Worm (Caenorhabditis elegans) whole organism, L1 larva: ENCODE measurements around the gene asd-1.

Source experiments
- C34B4.2 ChIP-seq: sonication (generic microtip); optimal IDR thresholded peaks from 2 replicates; lab custom pipeline; 2017; ENCODE audit warnings: mild to moderate bottlenecking, missing genetic modification characterization, missing compliant biosample characterization
- Y116A8C.19 ChIP-seq: sonication (generic microtip); optimal IDR thresholded peaks from 2 replicates; lab custom pipeline; 2016; ENCODE audit warnings: missing compliant biosample characterization, missing genetic modification characterization, borderline replicate concordance
- aha-1 ChIP-seq: fragments of 150-350 bp; optimal IDR thresholded peaks from 2 replicates; lab custom pipeline; 2014; ENCODE audit warnings: missing biosample characterization, missing genetic modification characterization
- alr-1 ChIP-seq: fragments of 200-800 bp; sonication (Bioruptor generic); optimal IDR thresholded peaks from 2 replicates; lab custom pipeline; 2018; ENCODE audit warnings: borderline replicate concordance, mild to moderate bottlenecking, missing genetic modification characterization, missing compliant biosample characterization
- aly-2 ChIP-seq: fragments of 150-350 bp; optimal IDR thresholded peaks from 2 replicates; lab custom pipeline; 2014; ENCODE audit warnings: missing biosample characterization, missing genetic modification characterization
- ama-1 ChIP-seq: fragments of 150-350 bp; optimal IDR thresholded peaks from 2 replicates; lab custom pipeline; 2014
- ceh-63 ChIP-seq: fragments of 200-800 bp; sonication (Bioruptor generic); optimal IDR thresholded peaks from 2 replicates; lab custom pipeline; 2018; ENCODE audit warnings: mild to moderate bottlenecking, missing genetic modification characterization, missing compliant biosample characterization
- ceh-8 ChIP-seq: fragments of 200-800 bp; sonication (Bioruptor generic); optimal IDR thresholded peaks from 2 replicates; lab custom pipeline; 2018; ENCODE audit warnings: mild to moderate bottlenecking, missing genetic modification characterization, moderate library complexity, missing compliant biosample characterization
- ceh-90 ChIP-seq: sonication (generic microtip); optimal IDR thresholded peaks from 2 replicates; lab custom pipeline; 2016; ENCODE audit warnings: missing genetic modification characterization, missing compliant biosample characterization
- ces-1 ChIP-seq: fragments of 150-350 bp; optimal IDR thresholded peaks from 2 replicates; lab custom pipeline; 2014; ENCODE audit warnings: missing biosample characterization, missing genetic modification reagents, missing genetic modification characterization
- dsc-1 ChIP-seq: sonication (generic microtip); optimal IDR thresholded peaks from 2 replicates; lab custom pipeline; 2016; ENCODE audit warnings: mild to moderate bottlenecking, missing genetic modification characterization, missing compliant biosample characterization
- efl-3 ChIP-seq: fragments of 200-800 bp; sonication (Bioruptor generic); optimal IDR thresholded peaks from 2 replicates; lab custom pipeline; 2018; ENCODE audit warnings: mild to moderate bottlenecking, missing genetic modification characterization, missing compliant biosample characterization
- egl-13 ChIP-seq: sonication (generic microtip); optimal IDR thresholded peaks from 2 replicates; lab custom pipeline; 2016; ENCODE audit warnings: missing genotype, missing genetic modification reagents, missing genetic modification characterization, missing compliant biosample characterization
- egl-27 ChIP-seq, 2 experiments: fragments of 150-350 bp in 1 of 2; sonication (generic microtip); optimal IDR thresholded peaks; 3 replicates each; lab custom pipeline; 2017 to 2018; ENCODE audit warnings: missing biosample characterization in 2 of 2, missing genetic modification characterization in 2 of 2, missing genetic modification reagents in 2 of 2
- elt-2 ChIP-seq: sonication (generic microtip); optimal IDR thresholded peaks from 2 replicates; lab custom pipeline; 2016; ENCODE audit warnings: missing genetic modification characterization, mild to moderate bottlenecking, inconsistent platforms, missing compliant biosample characterization, missing genetic modification reagents
- elt-3 ChIP-seq, 6 experiments: fragments of 150-350 bp in 1 of 6; sonication (generic microtip); optimal IDR thresholded peaks; 2 replicates each; lab custom pipeline; 2017 to 2018; ENCODE audit warnings: missing biosample characterization in 6 of 6, missing genetic modification characterization in 6 of 6, inconsistent platforms in 1 of 6
- ets-5 ChIP-seq: fragments of 200-800 bp; sonication (Bioruptor generic); IDR thresholded peaks from 2 replicates; pipeline ENCODE4 v1.3.6; 2022; ENCODE audit warnings: missing genetic modification characterization, missing compliant biosample characterization
- fkh-4 ChIP-seq: sonication (generic microtip); optimal IDR thresholded peaks from 2 replicates; lab custom pipeline; 2016; ENCODE audit warnings: missing compliant biosample characterization, missing genetic modification characterization, borderline replicate concordance
- fos-1 ChIP-seq: fragments of 150-350 bp; optimal IDR thresholded peaks from 2 replicates; lab custom pipeline; 2014; ENCODE audit warnings: missing biosample characterization, missing genetic modification characterization
- grh-1 ChIP-seq: fragments of 200-800 bp; sonication (Bioruptor generic); IDR thresholded peaks from 2 replicates; pipeline ENCODE4 v1.3.6; 2022; ENCODE audit warnings: missing genetic modification reagents, missing genetic modification characterization, missing compliant biosample characterization
- hlh-4 ChIP-seq: sonication (generic microtip); optimal IDR thresholded peaks from 2 replicates; lab custom pipeline; 2016; ENCODE audit warnings: mild to moderate bottlenecking, missing genetic modification characterization, missing compliant biosample characterization
- hpl-2 ChIP-seq: fragments of 150-350 bp; optimal IDR thresholded peaks from 2 replicates; lab custom pipeline; 2014; ENCODE audit warnings: missing biosample characterization, missing genetic modification reagents, missing genetic modification characterization
- irx-1 ChIP-seq: sonication (generic microtip); optimal IDR thresholded peaks from 2 replicates; lab custom pipeline; 2016; ENCODE audit warnings: missing genetic modification characterization, missing compliant biosample characterization
- lin-13 ChIP-seq: fragments of 150-350 bp; optimal IDR thresholded peaks from 2 replicates; lab custom pipeline; 2014; ENCODE audit warnings: missing biosample characterization, missing genetic modification reagents, missing genetic modification characterization
- lin-14 ChIP-seq: fragments of 200-800 bp; sonication (Bioruptor generic); optimal IDR thresholded peaks from 2 replicates; lab custom pipeline; 2018; ENCODE audit warnings: mild to moderate bottlenecking, missing genetic modification characterization, moderate library complexity, missing compliant biosample characterization
- lin-15B ChIP-seq: fragments of 150-350 bp; sonication (generic microtip); optimal IDR thresholded peaks from 3 replicates; lab custom pipeline; 2014; ENCODE audit warnings: missing biosample characterization, missing genetic modification characterization
- lin-35 ChIP-seq, 2 experiments: fragments of 150-350 bp; optimal IDR thresholded peaks; 2 replicates each; lab custom pipeline; 2014; ENCODE audit warnings: missing biosample characterization in 2 of 2, missing genetic modification characterization in 2 of 2, missing genetic modification reagents in 2 of 2
- lsy-2 ChIP-seq, 2 experiments: fragments of 150-350 bp; optimal IDR thresholded peaks; 2 replicates each; lab custom pipeline; 2014; ENCODE audit warnings: missing biosample characterization in 2 of 2, missing genetic modification characterization in 2 of 2
- mab-9 ChIP-seq: fragments of 200-800 bp; sonication (Bioruptor generic); IDR thresholded peaks from 2 replicates; pipeline ENCODE4 v1.3.6; 2022; ENCODE audit warnings: missing genetic modification reagents, missing genetic modification characterization, missing compliant biosample characterization
- mdl-1 ChIP-seq, 2 experiments: fragments of 150-350 bp; optimal IDR thresholded peaks; 2 replicates each; lab custom pipeline; 2014 to 2017; ENCODE audit warnings: missing biosample characterization in 2 of 2, missing genetic modification characterization in 2 of 2, inconsistent platforms in 1 of 2
- mef-2 ChIP-seq: fragments of 150-350 bp; optimal IDR thresholded peaks from 2 replicates; lab custom pipeline; 2014; ENCODE audit warnings: missing biosample characterization, missing genetic modification characterization
- nhr-11 ChIP-seq: fragments of 150-350 bp; optimal IDR thresholded peaks from 2 replicates; lab custom pipeline; 2014; ENCODE audit warnings: missing biosample characterization, missing genetic modification characterization
- nhr-12 ChIP-seq: sonication (generic microtip); optimal IDR thresholded peaks from 2 replicates; lab custom pipeline; 2017; ENCODE audit warnings: missing biosample characterization, missing genetic modification characterization
- nhr-237 ChIP-seq: fragments of 150-350 bp; optimal IDR thresholded peaks from 2 replicates; lab custom pipeline; 2014; ENCODE audit warnings: missing biosample characterization, missing genetic modification characterization
- nhr-28 ChIP-seq: fragments of 150-350 bp; optimal IDR thresholded peaks from 2 replicates; lab custom pipeline; 2014; ENCODE audit warnings: missing biosample characterization, missing genetic modification characterization
- nhr-76 ChIP-seq: sonication (generic microtip); optimal IDR thresholded peaks from 2 replicates; lab custom pipeline; 2017; ENCODE audit warnings: missing biosample characterization, missing genetic modification characterization
- nhr-85 ChIP-seq: sonication (generic microtip); peaks from one replicate; lab custom pipeline; 2016; ENCODE audit warnings: missing genetic modification characterization, inconsistent platforms, missing compliant biosample characterization
- nhr-90 ChIP-seq: sonication (generic microtip); optimal IDR thresholded peaks from 2 replicates; lab custom pipeline; 2016; ENCODE audit warnings: mild to moderate bottlenecking, missing genetic modification characterization, missing compliant biosample characterization; ENCODE audit not compliant: poor library complexity
- pax-3 ChIP-seq: fragments of 200-800 bp; sonication (Bioruptor generic); optimal IDR thresholded peaks from 2 replicates; lab custom pipeline; 2018; ENCODE audit warnings: mild to moderate bottlenecking, missing genetic modification characterization, moderate library complexity, missing compliant biosample characterization
- pqm-1 ChIP-seq: sonication (generic microtip); optimal IDR thresholded peaks from 3 replicates; lab custom pipeline; 2017; ENCODE audit warnings: missing biosample characterization, missing genetic modification characterization
- rnt-1 ChIP-seq: sonication (generic microtip); optimal IDR thresholded peaks from 2 replicates; lab custom pipeline; 2016; ENCODE audit warnings: mild to moderate bottlenecking, missing genetic modification characterization, moderate library complexity, missing compliant biosample characterization
- snpc-4 ChIP-seq: fragments of 150-350 bp; optimal IDR thresholded peaks from 2 replicates; lab custom pipeline; 2014; ENCODE audit warnings: missing biosample characterization, missing genetic modification characterization
- snu-23 ChIP-seq: sonication (generic microtip); optimal IDR thresholded peaks from 2 replicates; lab custom pipeline; 2016; ENCODE audit warnings: missing genetic modification characterization, missing compliant biosample characterization
- tlp-1 ChIP-seq: fragments of 150-350 bp; optimal IDR thresholded peaks from 2 replicates; lab custom pipeline; 2014; ENCODE audit warnings: missing biosample characterization, missing genetic modification characterization
- unc-30 ChIP-seq: sonication (generic microtip); optimal IDR thresholded peaks from 2 replicates; lab custom pipeline; 2017; ENCODE audit warnings: missing biosample characterization, missing genetic modification characterization
- unc-86 ChIP-seq: sonication (generic microtip); optimal IDR thresholded peaks from 2 replicates; lab custom pipeline; 2016; ENCODE audit warnings: missing genetic modification characterization, missing compliant biosample characterization
- unc-98 ChIP-seq: fragments of 200-800 bp; sonication (Bioruptor generic); IDR thresholded peaks from 2 replicates; pipeline ENCODE4 v1.3.6; 2022; ENCODE audit warnings: missing genetic modification characterization, missing compliant biosample characterization
- vab-15 ChIP-seq: sonication (generic microtip); optimal IDR thresholded peaks from 2 replicates; lab custom pipeline; 2017; ENCODE audit warnings: missing genotype, mild to moderate bottlenecking, missing genetic modification characterization, missing compliant biosample characterization
- xbp-1 ChIP-seq: sonication (generic microtip); optimal IDR thresholded peaks from 2 replicates; lab custom pipeline; 2016; ENCODE audit warnings: missing genetic modification characterization, missing compliant biosample characterization
- zag-1 ChIP-seq: fragments of 150-350 bp; optimal IDR thresholded peaks from 2 replicates; lab custom pipeline; 2014; ENCODE audit warnings: missing biosample characterization, missing genetic modification characterization
- ztf-11 ChIP-seq, 2 experiments: sonication (generic microtip); optimal IDR thresholded peaks; 2 replicates each; lab custom pipeline; 2016 to 2017; ENCODE audit warnings: missing genetic modification characterization in 2 of 2, missing biosample characterization in 1 of 2, missing compliant biosample characterization in 1 of 2

Gene asd-1

DNA sequence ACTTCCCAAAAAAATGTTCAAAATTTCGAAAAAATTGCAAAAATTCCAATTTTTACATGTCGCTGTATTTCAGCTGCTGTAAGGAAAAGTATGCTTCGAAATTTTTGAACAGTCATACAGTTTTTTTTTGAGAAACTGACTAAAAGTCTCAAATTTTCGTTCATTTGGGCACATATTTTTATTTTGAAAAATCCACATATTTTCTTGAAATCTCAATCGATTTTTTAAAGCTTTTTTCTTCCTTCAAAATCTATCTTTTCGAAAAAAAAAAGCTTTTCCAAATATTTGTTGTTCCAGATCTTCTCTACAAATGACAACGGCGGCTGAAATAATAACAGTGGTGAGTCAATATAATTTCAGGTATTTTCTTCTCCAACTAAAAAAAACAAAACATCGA lies at the start of gene asd-1:
asd-1 (plus strand) TSS at position 298 of the 397 bp plus-strand sequence.
- no peak for TF ChIP-seq mab-9 (GFP tag; lab: Robert Waterston, UW)

DNA sequence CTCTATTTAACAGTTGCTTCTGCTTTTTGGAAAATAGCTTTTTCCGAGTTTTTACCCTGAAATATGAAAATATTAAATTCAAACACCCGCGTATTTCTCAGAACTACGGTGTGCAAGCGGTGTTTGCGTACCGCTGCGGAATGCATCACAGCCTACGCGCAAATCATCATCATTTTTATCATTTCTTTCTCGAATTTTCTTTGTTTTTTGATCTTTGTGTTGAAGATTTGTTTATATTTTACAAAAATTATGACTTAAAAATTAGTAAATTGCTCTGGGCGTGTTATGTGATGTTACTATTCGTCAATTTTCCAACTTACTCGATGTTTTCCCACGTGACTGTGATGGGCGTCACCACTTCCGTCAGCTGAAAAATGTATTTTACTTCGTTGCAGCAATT lies 46.2 kb upstream of the asd-1 start:
- no peak for TF ChIP-seq fkh-4 (tag; lab: Kevin White, UChicago)
- no peak for TF ChIP-seq ceh-90 (tag; lab: Kevin White, UChicago)
- peak; percentile 82 for TF ChIP-seq xbp-1 (tag; lab: Kevin White, UChicago)
- TF ChIP-seq nhr-85: peak; percentile 51
- no peak for TF ChIP-seq ceh-8 (GFP tag; lab: Kevin White, UChicago)
- TF ChIP-seq mef-2 (tag; lab: Kevin White, UChicago): no peak
- TF ChIP-seq nhr-12 (tag; lab: Kevin White, UChicago): no peak
- no peak for TF ChIP-seq ets-5 (GFP tag; lab: Robert Waterston, UW)
- TF ChIP-seq egl-13 (tag; lab: Kevin White, UChicago): no peak
- no peak for TF ChIP-seq mab-9 (GFP tag; lab: Robert Waterston, UW)
- TF ChIP-seq unc-98 (GFP tag; lab: Robert Waterston, UW): no peak
- no peak for TF ChIP-seq unc-30 (tag; lab: Kevin White, UChicago)
- TF ChIP-seq snpc-4 (tag; lab: Kevin White, UChicago): peak; percentile 29
- no peak for TF ChIP-seq ces-1
- TF ChIP-seq pax-3 (tag; lab: Kevin White, UChicago): peak; percentile 50
- TF ChIP-seq aha-1: no peak
- TF ChIP-seq vab-15 (tag; lab: Kevin White, UChicago): no peak
- TF ChIP-seq nhr-76 (tag; lab: Kevin White, UChicago): no peak
- TF ChIP-seq nhr-11: no peak
- TF ChIP-seq grh-1 (GFP tag; lab: Robert Waterston, UW): peak; percentile 35; the same call in 1 of the 2 replicates
- TF ChIP-seq nhr-90 (tag; lab: Kevin White, UChicago): peak; percentile 58
- TF ChIP-seq rnt-1 (tag; lab: Kevin White, UChicago): peak; percentile 76
- TF ChIP-seq nhr-28 (tag; lab: Kevin White, UChicago): no peak
- peak; percentile 28 for TF ChIP-seq elt-2 (tag; lab: Kevin White, UChicago)
- peak; percentile 42 for TF ChIP-seq lin-15B (tag; lab: Kevin White, UChicago)
- peak; percentile 98 to 99 for TF ChIP-seq lsy-2 (tag; optimal IDR thresholded peaks at IDR 0.05; lab: Kevin White, UChicago)
- peak; percentile 58 for TF ChIP-seq dsc-1 (tag; lab: Kevin White, UChicago)
- peak; percentile 24 for TF ChIP-seq ama-1
- no peak for TF ChIP-seq zag-1 (tag; lab: Kevin White, UChicago)
- TF ChIP-seq fos-1 (tag; lab: Kevin White, UChicago): peak; percentile 45
- TF ChIP-seq lin-14 (GFP tag; lab: Kevin White, UChicago): peak; percentile 78
- no peak for TF ChIP-seq hlh-4 (tag; lab: Kevin White, UChicago)
- TF ChIP-seq lin-13 (GFP tag; lab: Kevin White, UChicago): peak; percentile 34
- peak; percentile 50 for TF ChIP-seq unc-86 (tag; lab: Kevin White, UChicago)
- TF ChIP-seq hpl-2 (GFP tag; lab: Kevin White, UChicago): no peak
- TF ChIP-seq pqm-1 (tag; lab: Kevin White, UChicago): no peak
- no peak for TF ChIP-seq aly-2 (tag; lab: Kevin White, UChicago)
- TF ChIP-seq snu-23 (GFP tag; lab: Kevin White, UChicago): peak; percentile 91
- TF ChIP-seq lin-35 (GFP tag; optimal IDR thresholded peaks at IDR 0.05; lab: Kevin White, UChicago): peak; percentile 99
- TF ChIP-seq mdl-1 (tag; optimal IDR thresholded peaks at IDR 0.05; lab: Kevin White, UChicago): peak in 1 of 2 experiments; percentile 67
- TF ChIP-seq irx-1 (tag; lab: Kevin White, UChicago): peak; percentile 66
- no peak for TF ChIP-seq efl-3 (GFP tag; lab: Kevin White, UChicago)
- TF ChIP-seq ztf-11 (tag; optimal IDR thresholded peaks at IDR 0.05; lab: Kevin White, UChicago): no peak
- TF ChIP-seq nhr-237 (tag; lab: Kevin White, UChicago): peak; percentile 54
- TF ChIP-seq C34B4.2 (tag; lab: Kevin White, UChicago): no peak
- no peak for TF ChIP-seq tlp-1 (tag; lab: Kevin White, UChicago)
- TF ChIP-seq egl-27 (tag; optimal IDR thresholded peaks at IDR 0.05; lab: Kevin White, UChicago): no peak
- peak in 3 of 6 experiments; percentile 4 to 70 (median 39) for TF ChIP-seq elt-3 (tag; optimal IDR thresholded peaks at IDR 0.05; lab: Kevin White, UChicago)
- TF ChIP-seq alr-1 (tag; lab: Kevin White, UChicago): no peak
- no peak for TF ChIP-seq Y116A8C.19 (tag; lab: Kevin White, UChicago)
- TF ChIP-seq ceh-63 (GFP tag; lab: Kevin White, UChicago): no peak
